Fruit fly (Drosophila melanogaster): ENCODE results near the gene CG33922.

- TF ChIP-seq insv (optimal IDR thresholded peaks at IDR 0.05), result no peak
- no peak for TF ChIP-seq psq (optimal IDR thresholded peaks at IDR 0.05)
- TF ChIP-seq h (optimal IDR thresholded peaks at IDR 0.05), result no peak
Observed at dm6 chr2L:1316422-1316821, 27.5 kb downstream of the CG33922 start.

All from Kc167 (cell line).